Fruit fly (Drosophila melanogaster) whole organism, adult: Measurements from ENCODE around the gene CG14277.

ENCODE experiments used
- CG11617 ChIP-seq: fragments of 200-800 bp; sonication (Bioruptor generic); optimal IDR thresholded peaks from 2 replicates; lab custom pipeline; 2017; ENCODE audit warnings: mild to moderate bottlenecking, missing biosample characterization, missing genetic modification reagents, missing genetic modification characterization
- CG14711 ChIP-seq: fragments of 200-800 bp; sonication (Bioruptor generic); optimal IDR thresholded peaks from 2 replicates; lab custom pipeline; 2018; ENCODE audit warnings: missing biosample characterization, mild to moderate bottlenecking, missing genetic modification characterization, moderate library complexity
- CG7045 ChIP-seq: fragments of 200-800 bp; sonication (Bioruptor generic); optimal IDR thresholded peaks from 2 replicates; lab custom pipeline; 2017; ENCODE audit warnings: missing biosample characterization, mild to moderate bottlenecking, missing genetic modification characterization
- Clk ChIP-seq: fragments of 200-800 bp; sonication (Bioruptor generic); optimal IDR thresholded peaks from 2 replicates; lab custom pipeline; 2017; ENCODE audit warnings: missing biosample characterization, missing genetic modification characterization
- cnc ChIP-seq, 2 experiments: fragments of >200 bp; optimal IDR thresholded peaks; 2 replicates each; lab custom pipeline; 2017
- pad ChIP-seq: fragments of 200-800 bp; sonication (Bioruptor generic); optimal IDR thresholded peaks from 3 replicates; lab custom pipeline; 2017; ENCODE audit warnings: missing biosample characterization, missing genetic modification characterization, mild to moderate bottlenecking, moderate library complexity, missing genetic modification reagents
- tj ChIP-seq: fragments of 200-800 bp; sonication (Bioruptor generic); optimal IDR thresholded peaks from 3 replicates; lab custom pipeline; 2017; ENCODE audit warnings: missing biosample characterization, mild to moderate bottlenecking, missing genetic modification characterization, moderate library complexity
- toe ChIP-seq: fragments of 200-800 bp; sonication (Bioruptor generic); optimal IDR thresholded peaks from 2 replicates; lab custom pipeline; 2016; ENCODE audit warnings: missing biosample characterization, missing genetic modification characterization

DNA sequence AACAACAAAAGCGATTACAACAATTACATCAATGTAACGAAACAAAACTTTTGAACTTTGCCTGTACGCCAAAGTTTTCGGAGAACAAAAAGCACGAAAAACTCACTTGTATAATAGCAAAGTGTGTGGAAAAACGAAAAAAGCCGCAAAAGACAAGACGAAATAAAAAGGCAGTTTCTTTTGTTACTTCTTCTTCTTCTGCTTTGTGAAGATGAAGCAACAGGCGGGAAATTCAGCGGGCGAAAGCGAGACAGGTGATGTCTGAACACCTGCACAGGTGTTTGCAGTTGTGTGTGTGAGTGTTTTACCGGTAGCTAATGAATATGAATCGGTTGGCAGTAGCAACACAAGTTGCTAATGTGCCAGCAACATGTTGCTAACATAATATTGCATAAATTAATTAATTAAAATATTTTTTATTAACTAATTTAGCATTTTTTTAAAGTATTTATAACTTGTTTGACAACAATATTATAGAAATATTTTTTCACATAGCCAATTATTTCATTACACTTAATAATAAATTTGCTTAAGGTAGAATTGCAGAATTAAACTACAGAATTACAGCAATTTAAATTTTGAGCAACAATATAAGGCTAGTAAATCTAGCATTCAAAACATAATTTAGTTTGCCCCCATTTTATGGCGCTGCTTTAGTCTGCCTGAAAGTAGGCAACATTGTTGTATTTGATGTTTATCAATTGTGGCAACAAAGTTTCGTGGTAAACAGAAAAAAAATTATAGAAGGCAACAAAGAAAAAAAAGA lies 24.6 kb downstream of the CG14277 start:
- TF ChIP-seq toe, result no peak
- no peak for TF ChIP-seq cnc (optimal IDR thresholded peaks at IDR 0.05; lab: Kevin White, UChicago)
- TF ChIP-seq CG14711 (tag; lab: Kevin White, UChicago), result no peak
- TF ChIP-seq Clk (GFP tag; lab: Kevin White, UChicago), result no peak
- TF ChIP-seq CG7045 (GFP tag; lab: Kevin White, UChicago), result no peak
- no peak for TF ChIP-seq pad (GFP tag; lab: Kevin White, UChicago)
- no peak for TF ChIP-seq CG11617 (GFP tag; lab: Kevin White, UChicago)
- no peak for TF ChIP-seq tj (GFP tag; lab: Kevin White, UChicago)
